Fruit fly (Drosophila melanogaster) whole organism, embryonic: ENCODE results near the gene ppk26.
A peak's percentile ranks its signal among the peaks of the same experiment; 100 is the strongest.

Source experiments
- Ada2b ChIP-seq: fragments of 200-800 bp; sonication (Bioruptor generic); IDR thresholded peaks from 2 replicates; pipeline ENCODE4 v1.3.6; 2022; ENCODE audit warnings: missing biosample characterization, missing genetic modification characterization
- Aef1 ChIP-seq: fragments of 200-800 bp; sonication (Bioruptor generic); IDR thresholded peaks from 3 replicates; pipeline ENCODE4 v1.3.6; 2022; ENCODE audit warnings: missing biosample characterization, missing genetic modification characterization
- Atf6 ChIP-seq: fragments of 200-800 bp; sonication (Bioruptor generic); IDR thresholded peaks from 2 replicates; pipeline ENCODE4 v1.3.6; 2022; ENCODE audit warnings: missing biosample characterization, missing genetic modification characterization
- BEAF-32 ChIP-seq: fragments of 200-800 bp; sonication (Bioruptor generic); optimal IDR thresholded peaks from 3 replicates; lab custom pipeline; 2017; ENCODE audit warnings: missing biosample characterization, missing genetic modification characterization, mild to moderate bottlenecking, moderate library complexity, missing genetic modification reagents
- CG10147 ChIP-seq: fragments of 200-800 bp; sonication (Bioruptor generic); optimal IDR thresholded peaks from 2 replicates; lab custom pipeline; 2019; ENCODE audit warnings: missing biosample characterization, mild to moderate bottlenecking, missing genetic modification characterization, moderate library complexity
- CG10321 ChIP-seq: fragments of 200-800 bp; sonication (Bioruptor generic); IDR thresholded peaks from 2 replicates; pipeline ENCODE4 v1.3.6; 2022; ENCODE audit warnings: missing biosample characterization, missing genetic modification characterization
- CG10654 ChIP-seq: fragments of 200-800 bp; sonication (Bioruptor generic); optimal IDR thresholded peaks from 2 replicates; lab custom pipeline; 2016; ENCODE audit warnings: missing biosample characterization, missing genetic modification characterization
- CG14014 ChIP-seq: fragments of 200-800 bp; sonication (Bioruptor generic); IDR thresholded peaks from 2 replicates; pipeline ENCODE4 v1.3.6; 2022; ENCODE audit warnings: missing biosample characterization, missing genetic modification characterization
- CG14050 ChIP-seq: fragments of 200-800 bp; sonication (Bioruptor generic); IDR thresholded peaks from 3 replicates; pipeline ENCODE4 v1.3.6; 2022; ENCODE audit warnings: missing biosample characterization, missing genetic modification characterization
- CG1529 ChIP-seq: fragments of 200-800 bp; sonication (Bioruptor generic); optimal IDR thresholded peaks from 3 replicates; lab custom pipeline; 2018; ENCODE audit warnings: missing biosample characterization, missing genetic modification characterization
- CG17328 ChIP-seq: fragments of 200-800 bp; sonication (Bioruptor generic); IDR thresholded peaks from 2 replicates; pipeline ENCODE4 v1.3.6; 2022; ENCODE audit warnings: missing biosample characterization, missing genetic modification characterization
- CG18262 ChIP-seq: fragments of 200-800 bp; optimal IDR thresholded peaks from 3 replicates; lab custom pipeline; 2019; ENCODE audit warnings: missing biosample characterization, mild to moderate bottlenecking, missing genetic modification characterization, moderate library complexity
- CG2120 ChIP-seq: fragments of 200-800 bp; sonication (Bioruptor generic); optimal IDR thresholded peaks from 3 replicates; lab custom pipeline; 2016; ENCODE audit warnings: missing biosample characterization, missing genetic modification characterization
- CG3065 ChIP-seq: fragments of 200-800 bp; sonication (Bioruptor generic); optimal IDR thresholded peaks from 2 replicates; lab custom pipeline; 2016; ENCODE audit warnings: missing biosample characterization, missing genetic modification characterization
- CG32532 ChIP-seq: fragments of 200-800 bp; sonication (Bioruptor generic); IDR thresholded peaks from 2 replicates; pipeline ENCODE4 v1.3.6; 2022; ENCODE audit warnings: missing biosample characterization, missing genetic modification characterization
- CG32772 ChIP-seq: fragments of 200-800 bp; sonication (Bioruptor generic); IDR thresholded peaks from 2 replicates; pipeline ENCODE4 v1.3.6; 2022; ENCODE audit warnings: missing biosample characterization, missing genetic modification characterization
- CG3407 ChIP-seq: fragments of 200-800 bp; sonication (Bioruptor generic); optimal IDR thresholded peaks from 2 replicates; lab custom pipeline; 2018; ENCODE audit warnings: missing biosample characterization, mild to moderate bottlenecking, missing genetic modification characterization
- CG3838 ChIP-seq: fragments of 200-800 bp; sonication (Bioruptor generic); optimal IDR thresholded peaks from 3 replicates; lab custom pipeline; 2016; ENCODE audit warnings: missing biosample characterization, missing genetic modification characterization
- CG4360 ChIP-seq: fragments of 200-800 bp; sonication (Bioruptor generic); IDR thresholded peaks from 2 replicates; pipeline ENCODE4 v1.3.6; 2022; ENCODE audit warnings: missing biosample characterization, missing genetic modification characterization
- CG4707 ChIP-seq: fragments of 200-800 bp; sonication (Bioruptor generic); optimal IDR thresholded peaks from 2 replicates; lab custom pipeline; 2018; ENCODE audit warnings: missing biosample characterization, mild to moderate bottlenecking, missing genetic modification characterization, moderate library complexity
- CG6689 ChIP-seq: fragments of 200-800 bp; sonication (Bioruptor generic); IDR thresholded peaks from 2 replicates; pipeline ENCODE4 v1.3.6; 2022; ENCODE audit warnings: missing biosample characterization, missing genetic modification characterization
- CG6791 ChIP-seq: fragments of 200-800 bp; sonication (Bioruptor generic); IDR thresholded peaks from 3 replicates; pipeline ENCODE4 v1.3.6; 2022; ENCODE audit warnings: missing biosample characterization, missing genetic modification characterization; ENCODE audit not compliant: partially characterized antibody
- CG7928 ChIP-seq: fragments of 200-800 bp; sonication (Bioruptor generic); optimal IDR thresholded peaks from 2 replicates; lab custom pipeline; 2017; ENCODE audit warnings: missing biosample characterization, mild to moderate bottlenecking, missing genetic modification characterization
- CG8388 ChIP-seq: fragments of 200-800 bp; sonication (Bioruptor generic); optimal IDR thresholded peaks from 2 replicates; lab custom pipeline; 2019; ENCODE audit warnings: missing biosample characterization, mild to moderate bottlenecking, missing genetic modification characterization, moderate library complexity
- Camta ChIP-seq: fragments of 200-800 bp; sonication (Bioruptor generic); optimal IDR thresholded peaks from 2 replicates; lab custom pipeline; 2016; ENCODE audit warnings: missing biosample characterization, missing genetic modification characterization
- Dbx ChIP-seq: fragments of 200-800 bp; sonication (Bioruptor generic); IDR thresholded peaks from 3 replicates; pipeline ENCODE4 v1.3.6; 2022; ENCODE audit warnings: missing biosample characterization, missing genetic modification characterization
- Dfd ChIP-seq, 2 experiments: fragments of >200 bp; optimal IDR thresholded peaks; 2 replicates each; lab custom pipeline; 2017; ENCODE audit warnings: missing biosample characterization in 2 of 2, missing genetic modification characterization in 2 of 2
- Dll ChIP-seq: fragments of 200-800 bp; sonication (Bioruptor generic); IDR thresholded peaks from 4 replicates; pipeline ENCODE4 v1.3.6; 2022; ENCODE audit warnings: missing biosample characterization, missing genetic modification characterization; ENCODE audit not compliant: partially characterized antibody
- Hmx ChIP-seq: fragments of 200-800 bp; sonication (Bioruptor generic); optimal IDR thresholded peaks from 2 replicates; lab custom pipeline; 2016; ENCODE audit warnings: missing biosample characterization, missing genetic modification characterization
- Jarid2 ChIP-seq: fragments of 200-800 bp; sonication (Bioruptor generic); optimal IDR thresholded peaks from 3 replicates; lab custom pipeline; 2017; ENCODE audit warnings: mild to moderate bottlenecking, missing biosample characterization, missing genetic modification reagents, missing genetic modification characterization
- Mes4 ChIP-seq: fragments of 200-800 bp; sonication (Bioruptor generic); optimal IDR thresholded peaks from 2 replicates; lab custom pipeline; 2016; ENCODE audit warnings: missing biosample characterization, missing genetic modification characterization
- NC2β ChIP-seq: fragments of 200-800 bp; sonication (Bioruptor generic); optimal IDR thresholded peaks from 2 replicates; lab custom pipeline; 2016; ENCODE audit warnings: missing biosample characterization, missing genetic modification characterization
- Nf-YC ChIP-seq: fragments of 200-800 bp; optimal IDR thresholded peaks from 3 replicates; lab custom pipeline; 2019; ENCODE audit warnings: missing biosample characterization, mild to moderate bottlenecking, missing genetic modification characterization, moderate library complexity
- Sox100B ChIP-seq: fragments of 200-800 bp; sonication (Bioruptor generic); optimal IDR thresholded peaks from 3 replicates; lab custom pipeline; 2018; ENCODE audit warnings: missing biosample characterization, mild to moderate bottlenecking, missing genetic modification characterization
- Xrp1 ChIP-seq: fragments of 200-800 bp; sonication (Bioruptor generic); IDR thresholded peaks from 2 replicates; pipeline ENCODE4 v1.3.6; 2022; ENCODE audit warnings: missing biosample characterization, missing genetic modification characterization
- YL-1 ChIP-seq: fragments of 200-800 bp; sonication (Bioruptor generic); optimal IDR thresholded peaks from 3 replicates; lab custom pipeline; 2017; ENCODE audit warnings: missing biosample characterization, mild to moderate bottlenecking, missing genetic modification characterization
- bbx ChIP-seq: fragments of 200-800 bp; sonication (Bioruptor generic); IDR thresholded peaks from 2 replicates; pipeline ENCODE4 v1.3.6; 2022; ENCODE audit warnings: missing biosample characterization, missing genetic modification characterization; ENCODE audit not compliant: partially characterized antibody
- br ChIP-seq: fragments of >200 bp; optimal IDR thresholded peaks from 2 replicates; lab custom pipeline; 2017
- dm ChIP-seq: fragments of 200-800 bp; sonication (Bioruptor generic); optimal IDR thresholded peaks from 3 replicates; lab custom pipeline; 2016; ENCODE audit warnings: missing biosample characterization, missing genetic modification characterization
- dpn ChIP-seq, 2 experiments: fragments of 200-800 bp; sonication (Bioruptor generic); optimal IDR thresholded peaks; 3 replicates each; lab custom pipeline; 2016; ENCODE audit warnings: missing biosample characterization in 2 of 2, missing genetic modification characterization in 2 of 2
- en ChIP-seq: fragments of 200-800 bp; sonication (Bioruptor generic); optimal IDR thresholded peaks from 2 replicates; lab custom pipeline; 2016; ENCODE audit warnings: missing biosample characterization, missing genetic modification characterization
- gt ChIP-seq: fragments of 200-800 bp; sonication (Bioruptor generic); IDR thresholded peaks from 2 replicates; pipeline ENCODE4 v1.3.6; 2022; ENCODE audit warnings: missing biosample characterization, missing genetic modification characterization
- kay ChIP-seq: fragments of 200-800 bp; sonication (Bioruptor generic); optimal IDR thresholded peaks from 2 replicates; lab custom pipeline; 2016; ENCODE audit warnings: missing biosample characterization, missing genetic modification characterization
- mam ChIP-seq: fragments of 200-800 bp; sonication (Bioruptor generic); optimal IDR thresholded peaks from 3 replicates; lab custom pipeline; 2016; ENCODE audit warnings: missing biosample characterization, missing genetic modification characterization
- mld ChIP-seq: fragments of 200-800 bp; sonication (Bioruptor generic); IDR thresholded peaks from 3 replicates; pipeline ENCODE4 v1.3.6; 2022; ENCODE audit warnings: missing biosample characterization, missing genetic modification characterization; ENCODE audit not compliant: partially characterized antibody
- psq ChIP-seq: fragments of 200-800 bp; sonication (Bioruptor generic); optimal IDR thresholded peaks from 2 replicates; lab custom pipeline; 2017; ENCODE audit warnings: missing biosample characterization, missing genetic modification characterization
- sd ChIP-seq: fragments of 200-800 bp; sonication (Bioruptor generic); optimal IDR thresholded peaks from 3 replicates; lab custom pipeline; 2018; ENCODE audit warnings: missing biosample characterization, mild to moderate bottlenecking, missing genetic modification characterization, moderate library complexity
- slp2 ChIP-seq: fragments of 200-800 bp; sonication (Bioruptor generic); optimal IDR thresholded peaks from 2 replicates; lab custom pipeline; 2016; ENCODE audit warnings: missing biosample characterization, missing genetic modification characterization
- sr ChIP-seq: fragments of 200-800 bp; sonication (Bioruptor generic); IDR thresholded peaks from 3 replicates; pipeline ENCODE4 v1.3.6; 2022; ENCODE audit warnings: missing biosample characterization, missing genetic modification characterization
- twi ChIP-seq: fragments of 200-800 bp; optimal IDR thresholded peaks from 2 replicates; lab custom pipeline; 2019; ENCODE audit warnings: missing biosample characterization, mild to moderate bottlenecking, missing genetic modification characterization, moderate library complexity
- tx ChIP-seq: fragments of 200-800 bp; sonication (Bioruptor generic); optimal IDR thresholded peaks from 2 replicates; lab custom pipeline; 2016; ENCODE audit warnings: missing biosample characterization, missing genetic modification characterization
- zf30C ChIP-seq: fragments of 200-800 bp; sonication (Bioruptor generic); optimal IDR thresholded peaks from 3 replicates; lab custom pipeline; 2018; ENCODE audit warnings: missing biosample characterization, mild to moderate bottlenecking, missing genetic modification characterization

The ppk26 gene

DNA sequence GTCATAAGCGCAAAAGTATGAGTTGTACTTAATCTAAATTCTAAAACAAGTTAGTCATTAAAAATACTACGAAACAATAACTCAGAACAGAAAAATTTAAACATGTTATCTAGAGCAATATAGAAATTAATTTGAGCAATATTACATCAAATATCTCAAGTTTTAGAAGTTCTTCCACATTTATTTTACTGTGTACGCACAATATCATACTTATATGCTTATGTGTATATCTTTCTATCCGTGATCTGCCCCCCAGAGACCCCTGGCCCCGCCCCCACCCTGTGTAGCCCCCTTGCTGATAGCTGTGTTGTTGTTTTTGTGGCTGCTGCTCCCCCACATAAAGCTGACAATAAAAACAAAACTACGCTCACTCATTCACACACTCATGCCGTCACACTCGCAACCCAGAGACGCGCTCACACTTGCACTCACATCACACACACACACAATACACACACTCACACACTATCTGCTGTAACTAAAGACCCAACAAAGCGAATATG, 22.6 kb upstream of the ppk26 start (continued):
- TF ChIP-seq mam (GFP tag; lab: Kevin White, UChicago) (no peak), CG4360 (peak; percentile 82), CG32532 (GFP tag; lab: Robert Waterston, UW) (peak; percentile 61; the same call in 1 of the 2 replicates), CG3838 (no peak), slp2 (GFP tag; lab: Kevin White, UChicago) (no peak), twi (tag; lab: Kevin White, UChicago) (no peak), en (GFP tag; lab: Kevin White, UChicago) (no peak), br (no peak), CG18262 (tag; lab: Kevin White, UChicago) (peak; percentile 56), zf30C (GFP tag; lab: Kevin White, UChicago) (peak; percentile 29), YL-1 (GFP tag; lab: Kevin White, UChicago) (no peak), Atf6 (GFP tag; lab: Robert Waterston, UW) (peak; percentile 48; the same call in 1 of the 2 replicates), CG4707 (GFP tag; lab: Kevin White, UChicago) (no peak), CG1529 (GFP tag; lab: Kevin White, UChicago) (no peak), CG2120 (GFP tag; lab: Kevin White, UChicago) (no peak), Camta (no peak), sd (tag; lab: Kevin White, UChicago) (peak; percentile 28), CG17328 (GFP tag; lab: Robert Waterston, UW) (peak; percentile 20; the same call in 1 of the 2 replicates), psq (GFP tag; lab: Kevin White, UChicago) (no peak), CG8388 (peak; percentile 11), CG3407 (GFP tag; lab: Kevin White, UChicago) (no peak), Hmx (GFP tag; lab: Kevin White, UChicago) (no peak), gt (GFP tag; lab: Robert Waterston, UW) (no peak), dpn (GFP tag; optimal IDR thresholded peaks at IDR 0.05; lab: Kevin White, UChicago) (no peak), Dbx (GFP tag; lab: Robert Waterston, UW) (0 out of 3 replicates have a peak, but pooled peaks have one; percentile 39), Nf-YC (peak; percentile 4), tx (GFP tag; lab: Kevin White, UChicago) (no peak), Aef1 (GFP tag; lab: Robert Waterston, UW) (peak; percentile 85), Dfd (GFP tag; optimal IDR thresholded peaks at IDR 0.05; lab: Kevin White, UChicago) (no peak), Sox100B (GFP tag; lab: Kevin White, UChicago) (no peak), CG32772 (peak; percentile 34; the same call in 1 of the 2 replicates), CG14014 (GFP tag; lab: Robert Waterston, UW) (no peak), CG7928 (GFP tag; lab: Kevin White, UChicago) (no peak), dm (GFP tag; lab: Kevin White, UChicago) (no peak), NC2β (GFP tag; lab: Kevin White, UChicago) (no peak), CG10147 (GFP tag; lab: Kevin White, UChicago) (no peak), CG6689 (GFP tag; lab: Robert Waterston, UW) (0 out of 2 replicates have a peak, but pooled peaks have one; percentile 28), CG14050 (GFP tag; lab: Robert Waterston, UW) (no peak), Dll (GFP tag; lab: Robert Waterston, UW) (no peak), kay (GFP tag; lab: Kevin White, UChicago) (no peak), CG10321 (GFP tag; lab: Robert Waterston, UW) (peak; percentile 6; the same call in 1 of the 2 replicates), Ada2b (GFP tag; lab: Robert Waterston, UW) (0 out of 2 replicates have a peak, but pooled peaks have one; percentile 22), mld (GFP tag; lab: Robert Waterston, UW) (no peak), CG6791 (GFP tag; lab: Robert Waterston, UW) (peak; percentile 10; the same call in 1 of the 3 replicates), Mes4 (no peak), CG10654 (GFP tag; lab: Kevin White, UChicago) (no peak), CG3065 (no peak), Xrp1 (GFP tag; lab: Robert Waterston, UW) (no peak; the same call in 1 of the 2 replicates), Jarid2 (GFP tag; lab: Kevin White, UChicago) (no peak), bbx (GFP tag; lab: Robert Waterston, UW) (no peak), BEAF-32 (GFP tag; lab: Kevin White, UChicago) (no peak), sr (GFP tag; lab: Robert Waterston, UW) (peak; percentile 91)
